Worm (Caenorhabditis elegans): ENCODE results near the gene twk-33.

DNA sequence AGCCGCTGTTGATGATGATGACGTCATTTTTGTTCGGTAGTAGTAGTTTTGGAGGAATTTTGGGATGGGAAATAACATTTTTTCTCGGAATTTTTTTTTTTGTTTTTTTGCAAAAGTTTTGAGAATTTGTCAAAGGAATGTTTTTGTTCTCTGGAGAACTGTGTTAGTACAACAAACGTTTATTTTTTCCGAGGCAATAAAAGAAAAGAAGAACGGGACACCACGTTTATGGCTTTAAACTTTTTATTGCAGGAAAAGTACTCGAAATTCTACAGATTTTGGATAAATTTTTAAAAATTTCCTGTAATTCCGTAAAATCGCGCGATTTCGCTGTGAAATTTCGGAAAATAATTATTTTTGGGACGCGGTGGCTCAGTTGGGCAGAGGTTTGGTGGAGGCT lies 23.3 kb downstream of the twk-33 start, which contains the start of gene F59A1.13:
- TF ChIP-seq T22C8.4 (GFP tag; IDR thresholded peaks at IDR 0.05): no peak
- no peak for TF ChIP-seq flt-1 (GFP tag; IDR thresholded peaks at IDR 0.05)
- TF ChIP-seq ztf-29 (GFP tag; IDR thresholded peaks at IDR 0.05): no peak
- no peak for TF ChIP-seq tab-1 (GFP tag; IDR thresholded peaks at IDR 0.05)
- TF ChIP-seq ref-1 (GFP tag; conservative IDR thresholded peaks at IDR 0.05): no peak
- TF ChIP-seq klf-2 (GFP tag; conservative IDR thresholded peaks at IDR 0.05): no peak
- TF ChIP-seq cog-1 (tag; optimal IDR thresholded peaks at IDR 0.05): no peak
- TF ChIP-seq med-1 (GFP tag; optimal IDR thresholded peaks at IDR 0.05; ENCODE audit: insufficient read depth): no peak

Measured in whole organism, midembryonic.